Worm (Caenorhabditis elegans) whole organism, early embryonic: Measurements from ENCODE around the gene Y53F4B.21.

Source experiments
- B0310.2 ChIP-seq: sonication (generic microtip); optimal IDR thresholded peaks from 2 replicates; lab custom pipeline; 2016; ENCODE audit warnings: mild to moderate bottlenecking, missing genetic modification characterization, missing compliant biosample characterization
- ama-1 ChIP-seq: fragments of 150-350 bp; optimal IDR thresholded peaks from 2 replicates; lab custom pipeline; 2014
- ceh-13 ChIP-seq: fragments of 200-800 bp; sonication (Bioruptor generic); optimal IDR thresholded peaks from 2 replicates; lab custom pipeline; 2018; ENCODE audit warnings: mild to moderate bottlenecking, missing genetic modification characterization, missing compliant biosample characterization
- ceh-36 ChIP-seq: sonication (generic microtip); optimal IDR thresholded peaks from 2 replicates; lab custom pipeline; 2016; ENCODE audit warnings: missing genetic modification characterization, inconsistent platforms, missing compliant biosample characterization
- hmg-4 ChIP-seq: fragments of 200-800 bp; sonication (Bioruptor generic); optimal IDR thresholded peaks from 2 replicates; lab custom pipeline; 2018; ENCODE audit warnings: mild to moderate bottlenecking, missing genetic modification characterization, missing compliant biosample characterization
- pes-1 ChIP-seq: fragments of 200-800 bp; sonication (Bioruptor generic); IDR thresholded peaks from 2 replicates; pipeline ENCODE4 v1.3.6; 2022; ENCODE audit warnings: missing genetic modification reagents, missing genetic modification characterization, missing compliant biosample characterization
- sea-1 ChIP-seq: fragments of 200-800 bp; sonication (Bioruptor generic); conservative IDR thresholded peaks from 2 replicates; pipeline ENCODE4 v1.3.6; 2022; ENCODE audit warnings: missing genetic modification characterization, missing compliant biosample characterization

DNA sequence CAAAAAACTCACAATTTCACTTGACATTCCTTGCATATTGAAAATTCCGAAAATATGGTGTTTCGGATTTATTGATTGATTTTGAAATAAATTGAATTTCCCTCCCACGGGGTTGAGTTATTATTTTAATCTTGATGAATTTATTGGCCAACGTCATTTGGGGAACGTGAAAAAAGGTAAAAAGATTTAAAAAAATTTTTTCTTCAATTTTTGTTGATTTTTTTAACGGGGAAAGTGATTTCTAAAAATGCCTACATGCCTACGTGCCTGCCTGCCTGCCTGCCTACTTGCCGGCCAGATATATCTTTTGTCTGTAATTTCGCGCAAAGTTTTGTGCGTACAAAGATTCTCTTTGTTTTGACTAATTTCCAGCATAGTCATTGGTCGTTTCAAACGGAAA lies 44.4 kb downstream of the Y53F4B.21 start, which contains the start of gene Y53F4B.24:
- TF ChIP-seq B0310.2 (tag; lab: Kevin White, UChicago), result no peak
- TF ChIP-seq ama-1 (lab: Kevin White, UChicago), result no peak
- no peak for TF ChIP-seq sea-1 (GFP tag; lab: Robert Waterston, UW)
- no peak for TF ChIP-seq ceh-36 (tag; lab: Kevin White, UChicago)
- no peak for TF ChIP-seq ceh-13 (GFP tag; lab: Kevin White, UChicago)
- no peak for TF ChIP-seq hmg-4 (GFP tag; lab: Kevin White, UChicago)
- no peak for TF ChIP-seq pes-1 (GFP tag; lab: Robert Waterston, UW)
